Fruit fly (Drosophila melanogaster) S2 (cell line): ENCODE measurements around the gene CG31301.

Source experiments
- CG8478 ChIP-seq: fragments of >200 bp; optimal IDR thresholded peaks from 2 replicates; lab custom pipeline; 2018
- CTCF ChIP-seq, 2 experiments: fragments of >200 bp; optimal IDR thresholded peaks; 2 replicates each; lab custom pipeline; 2018

Gene CG31301

dm6 chr3R:15346018-15346383 lies at the start of gene CG31301, which contains the start of gene Surf4:
Gene CG31301, plus strand, starts transcription at chr3R:15346205.
Gene Surf4, minus strand, starts transcription at chr3R:15346176.
- no peak for TF ChIP-seq CTCF (optimal IDR thresholded peaks at IDR 0.05; lab: Kevin White, UChicago)
- TF ChIP-seq CG8478, result no peak

DNA sequence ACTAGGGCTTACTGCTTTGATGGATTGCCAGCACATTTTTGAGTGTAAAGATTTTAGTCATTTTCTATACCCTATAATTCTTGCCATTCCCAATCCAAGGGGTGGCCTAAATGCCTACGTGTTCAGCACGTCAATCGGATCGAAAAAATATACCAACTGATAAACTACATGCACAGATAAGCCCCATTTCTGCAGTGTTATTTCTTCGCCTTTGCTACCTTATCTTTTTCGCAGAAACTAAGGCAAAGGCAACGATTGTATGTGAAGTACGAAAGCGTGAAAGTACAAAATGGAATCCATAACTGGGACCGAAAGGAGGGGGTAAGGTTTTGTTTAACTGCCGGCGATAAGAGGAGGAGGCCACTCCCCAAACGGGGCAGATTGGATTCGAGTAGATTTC lies 48.1 kb upstream of the CG31301 start:
- TF ChIP-seq CG8478, result no peak
- TF ChIP-seq CTCF (optimal IDR thresholded peaks at IDR 0.05; lab: Kevin White, UChicago), result no peak

DNA sequence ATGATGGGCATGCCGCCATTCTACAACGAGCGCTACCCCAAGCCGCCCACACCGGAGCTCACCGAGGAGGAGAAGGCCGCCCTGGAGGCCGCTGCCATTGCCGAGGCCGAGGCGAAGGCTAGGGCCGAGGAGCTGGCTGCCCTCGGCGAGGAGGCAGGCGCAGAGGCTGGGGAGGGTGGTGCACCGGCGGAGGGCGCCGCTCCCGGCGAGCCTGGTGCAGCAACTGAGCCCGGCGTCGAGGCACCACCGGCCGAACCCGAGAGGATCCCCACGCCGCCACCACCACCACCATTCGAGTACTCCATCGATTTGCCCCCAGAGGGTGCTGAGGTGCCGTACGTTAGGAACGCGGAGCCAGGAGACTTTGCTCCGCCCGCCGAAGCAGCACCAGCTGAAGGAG lies 40.8 kb upstream of the CG31301 start:
- no peak for TF ChIP-seq CG8478
- no peak for TF ChIP-seq CTCF (optimal IDR thresholded peaks at IDR 0.05; lab: Kevin White, UChicago)

DNA sequence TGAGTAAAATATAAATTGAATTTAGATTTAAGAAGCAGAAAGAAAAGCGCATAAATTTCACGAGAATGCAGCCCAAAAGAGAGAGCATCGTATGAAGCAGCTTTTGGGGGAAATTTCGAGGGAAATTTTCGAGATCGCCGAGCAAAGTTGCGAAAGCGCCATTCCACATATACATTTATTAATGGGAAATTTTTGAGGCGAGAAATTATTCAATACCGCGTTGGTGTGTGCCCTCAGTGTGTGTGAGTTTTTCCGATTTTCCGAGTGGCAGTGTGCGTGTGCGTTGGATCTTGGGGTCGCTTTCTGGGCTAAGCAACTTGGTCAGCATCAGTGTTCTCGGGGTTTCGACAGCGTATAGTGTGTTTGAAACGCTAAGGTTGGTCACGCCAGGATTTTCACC lies 36.1 kb upstream of the CG31301 start, which contains the start of gene Tm2:
TSS of gene Tm2 (plus strand) at position 270 of the 400 bp plus-strand sequence.
- TF ChIP-seq CG8478 (no peak), CTCF (optimal IDR thresholded peaks at IDR 0.05; lab: Kevin White, UChicago) (no peak)

DNA sequence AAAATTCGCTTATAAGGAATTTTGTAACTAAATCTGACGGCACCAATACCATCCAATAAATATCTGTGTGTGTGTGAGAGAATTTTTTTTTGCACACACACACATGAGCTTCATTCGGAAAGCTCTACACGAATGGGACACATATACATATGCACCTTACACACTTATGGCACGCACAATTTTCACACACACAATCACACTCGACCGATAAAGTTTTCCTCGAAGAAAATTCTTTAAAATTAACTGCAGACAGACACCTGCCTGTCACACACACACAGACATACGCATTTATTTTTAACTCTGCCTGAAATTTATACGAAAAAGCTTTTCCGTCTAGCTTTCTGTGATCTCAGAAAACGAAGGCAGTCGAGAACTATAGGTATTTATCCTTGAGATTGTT lies 35.3 kb upstream of the CG31301 start:
- TF ChIP-seq CTCF (optimal IDR thresholded peaks at IDR 0.05; lab: Kevin White, UChicago) (no peak), CG8478 (no peak)

DNA sequence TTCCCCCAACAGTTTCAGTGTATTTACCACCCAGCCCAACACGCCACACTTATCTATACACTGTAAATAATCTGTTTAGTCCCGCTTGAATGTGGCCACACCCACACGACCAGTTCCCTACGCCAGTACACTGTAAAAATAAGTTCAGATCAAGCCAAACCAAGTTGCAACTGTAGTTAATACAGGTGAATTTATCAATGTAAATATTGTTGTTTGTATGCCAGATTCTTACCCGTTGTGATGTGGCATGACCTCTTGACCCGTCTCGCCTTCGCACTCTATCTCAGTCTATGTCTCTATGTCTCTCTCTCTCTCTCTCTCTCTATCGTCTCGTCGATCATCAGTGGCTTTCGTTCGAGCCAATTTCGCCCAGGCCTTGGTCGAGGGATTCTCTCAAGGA lies 32.2 kb upstream of the CG31301 start:
- TF ChIP-seq CTCF (optimal IDR thresholded peaks at IDR 0.05; lab: Kevin White, UChicago) (no peak), CG8478 (no peak)

- no peak for TF ChIP-seq CG8478
- no peak for TF ChIP-seq CTCF (optimal IDR thresholded peaks at IDR 0.05; lab: Kevin White, UChicago)
These were observed 29.7 kb upstream of the CG31301 start, which contains the start of gene CG14866 for dm6 chr3R:15316326-15316725. Gene CG14866, plus strand, starts transcription at chr3R:15316471.

dm6 chr3R:15319912-15320746 lies 25.9 kb upstream of the CG31301 start, which contains the start of the genes CG6276 and CG44040:
Gene CG6276, minus strand, starts transcription at chr3R:15320069.
Gene CG44040, plus strand, starts transcription at chr3R:15320378.
- TF ChIP-seq CG8478 (no peak), CTCF (optimal IDR thresholded peaks at IDR 0.05; lab: Kevin White, UChicago) (no peak)

DNA sequence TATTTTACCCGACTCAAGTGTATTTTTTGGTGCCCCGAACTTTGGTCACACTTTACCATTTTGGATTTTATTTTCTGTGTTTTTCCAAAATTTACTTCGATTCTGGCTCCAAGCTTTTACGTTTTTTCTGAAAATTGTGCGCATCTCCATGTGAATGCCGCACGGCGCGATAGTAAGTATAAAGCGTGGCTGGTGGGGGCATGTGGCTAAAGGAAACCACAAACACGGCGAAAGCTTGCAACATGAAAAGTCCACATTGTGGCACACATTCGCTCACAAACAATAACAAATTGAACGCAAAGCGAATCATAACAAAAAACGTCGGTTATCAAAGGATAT lies 25.3 kb upstream of the CG31301 start, which contains the start of gene ear:
TSS of gene ear (plus strand) at position 10 of the 339 bp plus-strand sequence.
- TF ChIP-seq CTCF (optimal IDR thresholded peaks at IDR 0.05; lab: Kevin White, UChicago) (no peak), CG8478 (no peak)

DNA sequence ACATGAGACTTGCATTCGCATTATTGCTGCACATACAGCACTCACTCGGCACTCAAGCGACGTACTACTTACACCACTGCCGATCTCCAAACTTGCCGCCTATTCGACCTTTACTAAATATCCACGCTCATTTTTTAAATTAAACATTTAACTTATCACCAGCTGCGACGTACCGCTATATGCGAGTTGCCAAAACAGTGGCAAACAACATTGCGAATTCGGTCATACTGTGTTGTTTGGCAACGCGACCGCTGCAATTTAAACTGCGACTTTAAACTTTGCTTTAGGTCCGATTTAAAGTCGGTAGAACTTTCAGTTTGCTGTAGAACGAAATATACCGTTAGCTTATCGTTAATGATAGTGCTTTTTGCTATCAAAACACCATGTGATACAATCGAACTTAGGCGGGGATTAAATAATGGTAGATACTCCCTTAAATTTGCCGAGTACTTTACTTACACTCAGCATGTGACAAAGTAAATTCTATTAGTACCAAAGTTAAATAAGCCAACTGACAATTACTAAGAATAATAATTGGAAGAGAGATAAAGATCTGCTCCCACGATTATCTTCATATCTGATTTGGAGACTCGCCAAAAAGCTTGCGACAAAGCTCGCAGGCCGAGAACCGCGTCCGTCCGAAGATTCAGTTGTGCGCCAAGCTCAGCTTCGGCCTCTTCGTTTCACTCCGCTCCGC lies 17.8 kb upstream of the CG31301 start, which contains the start of the genes CG6236 and ea:
TSS of gene CG6236 (minus strand) at position 187 of the 697 bp plus-strand sequence.
TSS of gene ea (plus strand) at position 647 of the 697 bp plus-strand sequence.
- no peak for TF ChIP-seq CG8478
- no peak for TF ChIP-seq CTCF (optimal IDR thresholded peaks at IDR 0.05; lab: Kevin White, UChicago)

- peak; percentile 4 to 23 for TF ChIP-seq CTCF (optimal IDR thresholded peaks at IDR 0.05; lab: Kevin White, UChicago)
- no peak for TF ChIP-seq CG8478
These were observed 15.5 kb upstream of the CG31301 start, which contains the start of gene mRpL9 for dm6 chr3R:15330472-15330871. Gene mRpL9, plus strand, starts transcription at chr3R:15330738.

dm6 chr3R:15332994-15333393 lies 13.0 kb upstream of the CG31301 start, which contains the start of the genes Fkbp39 and Cyfip:
Gene Fkbp39, minus strand, starts transcription at chr3R:15333133.
Gene Cyfip, plus strand, starts transcription at chr3R:15333266.
- TF ChIP-seq CG8478 (no peak), CTCF (optimal IDR thresholded peaks at IDR 0.05; lab: Kevin White, UChicago) (peak; percentile 41 to 48)

dm6 chr3R:15339111-15339510 lies 6.9 kb upstream of the CG31301 start:
- TF ChIP-seq CG8478 (no peak), CTCF (optimal IDR thresholded peaks at IDR 0.05; lab: Kevin White, UChicago) (no peak)

DNA sequence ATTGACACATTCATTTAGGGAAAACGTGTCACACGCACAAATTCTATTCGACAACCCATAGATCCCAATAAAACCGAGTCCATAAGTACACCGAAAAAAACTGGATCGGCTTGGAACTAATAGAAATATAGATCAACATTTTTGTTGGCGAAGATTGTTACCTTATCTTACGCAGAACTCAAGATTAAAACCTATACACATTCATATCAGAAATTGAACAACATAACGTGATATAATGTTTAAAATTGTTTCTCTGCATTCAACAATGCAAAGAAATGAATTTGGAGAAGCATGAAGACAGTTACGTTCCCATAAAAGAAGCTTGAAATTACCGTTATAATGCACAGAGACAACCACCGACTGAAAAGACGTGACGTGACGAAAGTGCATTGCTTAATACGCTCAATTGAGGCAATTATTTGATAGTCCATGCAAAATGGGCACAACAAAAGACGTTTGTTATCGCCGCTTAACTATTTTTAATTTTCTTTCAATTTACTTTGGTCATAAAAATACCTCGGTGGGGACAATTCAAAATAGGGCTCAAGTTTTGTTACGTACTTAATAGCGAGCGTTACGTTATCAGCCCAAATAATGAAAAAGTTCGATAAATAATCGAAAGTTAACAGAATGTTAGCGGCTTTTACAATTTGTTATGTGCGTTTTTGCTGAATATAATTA lies 5.8 kb upstream of the CG31301 start, which contains the start of gene SerRS-m:
TSS of gene SerRS-m (plus strand) at position 616 of the 681 bp plus-strand sequence.
- TF ChIP-seq CG8478 (no peak), CTCF (optimal IDR thresholded peaks at IDR 0.05; lab: Kevin White, UChicago) (no peak)

DNA sequence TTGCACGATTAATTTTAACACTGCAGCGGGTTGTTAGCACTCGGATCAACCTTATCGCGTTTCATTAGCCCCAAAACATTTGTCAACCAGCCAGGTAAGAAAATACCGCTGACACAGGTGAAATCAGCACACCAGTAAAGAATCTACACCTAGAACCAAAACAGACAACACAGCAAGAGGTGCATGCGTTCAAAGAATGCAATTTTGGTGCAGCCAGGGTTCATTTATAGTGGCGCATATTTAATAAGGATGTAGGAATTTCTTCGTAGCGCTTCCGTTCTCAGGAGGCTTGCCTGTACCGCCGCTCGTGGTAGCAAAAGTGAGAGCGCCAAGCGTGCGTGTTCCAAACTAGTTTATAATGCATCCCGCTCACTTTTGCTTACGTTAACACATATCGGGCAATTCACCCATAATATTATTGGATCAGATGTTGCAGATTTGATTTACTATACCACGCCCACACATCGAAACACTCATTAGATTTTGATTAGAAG lies 3.5 kb upstream of the CG31301 start:
- no peak for TF ChIP-seq CTCF (optimal IDR thresholded peaks at IDR 0.05; lab: Kevin White, UChicago)
- no peak for TF ChIP-seq CG8478
